Fruit fly (Drosophila melanogaster): ENCODE results near the gene Idua.
A peak's percentile ranks its signal among the peaks of the same experiment; 100 is the strongest.

Idua gene

dm6 chr2L:11065932-11066823, 46.7 kb downstream of the Idua start:
- peak; percentile 46 for TF ChIP-seq OdsH (GFP tag; optimal IDR thresholded peaks at IDR 0.05)
- TF ChIP-seq Hnf4 (GFP tag; optimal IDR thresholded peaks at IDR 0.05): peak; percentile 45
- no peak for TF ChIP-seq CrebA (GFP tag; optimal IDR thresholded peaks at IDR 0.05; ENCODE audit: borderline replicate concordance)
- TF ChIP-seq br (GFP tag; optimal IDR thresholded peaks at IDR 0.05): peak; percentile 45
- no peak for TF ChIP-seq Abd-B (GFP tag; optimal IDR thresholded peaks at IDR 0.05)
- TF ChIP-seq foxo (GFP tag; optimal IDR thresholded peaks at IDR 0.05): peak in 1 of 2 experiments; percentile 72
- TF ChIP-seq sv (GFP tag; optimal IDR thresholded peaks at IDR 0.05): no peak
- peak; percentile 76 for TF ChIP-seq h (GFP tag; optimal IDR thresholded peaks at IDR 0.05)
- no peak for TF ChIP-seq Rel (GFP tag; optimal IDR thresholded peaks at IDR 0.05)
- TF ChIP-seq Rel (tag; optimal IDR thresholded peaks at IDR 0.05): no peak
- TF ChIP-seq HLH106 (tag; optimal IDR thresholded peaks at IDR 0.05): peak; percentile 55
- TF ChIP-seq Dfd (GFP tag; optimal IDR thresholded peaks at IDR 0.05): no peak
- no peak for TF ChIP-seq dmrt93B (GFP tag; optimal IDR thresholded peaks at IDR 0.05)
- TF ChIP-seq pan (optimal IDR thresholded peaks at IDR 0.05): no peak
- peak; percentile 16 for TF ChIP-seq psq (GFP tag; optimal IDR thresholded peaks at IDR 0.05)
- peak; percentile 71 for TF ChIP-seq fru (GFP tag; optimal IDR thresholded peaks at IDR 0.05)
- peak; percentile 66 for TF ChIP-seq ey (GFP tag; optimal IDR thresholded peaks at IDR 0.05)
- peak; percentile 33 for TF ChIP-seq Sp1 (GFP tag; optimal IDR thresholded peaks at IDR 0.05)
- TF ChIP-seq rgr (GFP tag; optimal IDR thresholded peaks at IDR 0.05): peak; percentile 62
- TF ChIP-seq Mio (GFP tag; optimal IDR thresholded peaks at IDR 0.05): no peak
- no peak for TF ChIP-seq Myc (optimal IDR thresholded peaks at IDR 0.05)
- TF ChIP-seq CG32264 (GFP tag; optimal IDR thresholded peaks at IDR 0.05): peak; percentile 27
- peak; percentile 5 for TF ChIP-seq woc (GFP tag; optimal IDR thresholded peaks at IDR 0.05)

dm6 chr2L:11065106-11065878, 47.6 kb downstream of the Idua start:
- no peak for TF ChIP-seq Myc (optimal IDR thresholded peaks at IDR 0.05)
- no peak for TF ChIP-seq Dif (GFP tag; optimal IDR thresholded peaks at IDR 0.05; ENCODE audit: partially characterized antibody)
- peak; percentile 12 for TF ChIP-seq sage (GFP tag; optimal IDR thresholded peaks at IDR 0.05)
- TF ChIP-seq Abd-B (GFP tag; optimal IDR thresholded peaks at IDR 0.05): no peak
- no peak for TF ChIP-seq lola (GFP tag; optimal IDR thresholded peaks at IDR 0.05)
- peak; percentile 46 for TF ChIP-seq woc (GFP tag; optimal IDR thresholded peaks at IDR 0.05)
- TF ChIP-seq usp (GFP tag; optimal IDR thresholded peaks at IDR 0.05): no peak
- TF ChIP-seq OdsH (GFP tag; optimal IDR thresholded peaks at IDR 0.05): peak; percentile 73
- TF ChIP-seq dmrt93B (GFP tag; optimal IDR thresholded peaks at IDR 0.05): peak; percentile 60
- peak; percentile 79 for TF ChIP-seq rgr (GFP tag; optimal IDR thresholded peaks at IDR 0.05)
- peak; percentile 76 for TF ChIP-seq psq (GFP tag; optimal IDR thresholded peaks at IDR 0.05)
- TF ChIP-seq Hr78 (GFP tag; optimal IDR thresholded peaks at IDR 0.05): no peak
- TF ChIP-seq CG32264 (GFP tag; optimal IDR thresholded peaks at IDR 0.05): peak; percentile 20
- peak; percentile 26 for TF ChIP-seq CG9705 (GFP tag; optimal IDR thresholded peaks at IDR 0.05)
- peak; percentile 80 for TF ChIP-seq h (GFP tag; optimal IDR thresholded peaks at IDR 0.05)
- TF ChIP-seq Jra (GFP tag; optimal IDR thresholded peaks at IDR 0.05): no peak
- peak; percentile 50 for TF ChIP-seq brk (GFP tag; optimal IDR thresholded peaks at IDR 0.05)
- no peak for TF ChIP-seq Mio (GFP tag; optimal IDR thresholded peaks at IDR 0.05)
- TF ChIP-seq Hnf4 (GFP tag; optimal IDR thresholded peaks at IDR 0.05): peak; percentile 27
- TF ChIP-seq fru (GFP tag; optimal IDR thresholded peaks at IDR 0.05): peak; percentile 72
- TF ChIP-seq jim (GFP tag; optimal IDR thresholded peaks at IDR 0.05): peak; percentile 34
- TF ChIP-seq HLH106 (tag; optimal IDR thresholded peaks at IDR 0.05): peak; percentile 83
- peak; percentile 47 for TF ChIP-seq Rel (GFP tag; optimal IDR thresholded peaks at IDR 0.05)
- peak; percentile 26 for TF ChIP-seq Rel (tag; optimal IDR thresholded peaks at IDR 0.05)
- peak in 1 of 2 experiments; percentile 79 for TF ChIP-seq foxo (GFP tag; optimal IDR thresholded peaks at IDR 0.05)
- no peak for TF ChIP-seq dl (GFP tag; optimal IDR thresholded peaks at IDR 0.05; ENCODE audit: insufficient read depth in 1 of 2, partially characterized antibody in 2 of 2)
- TF ChIP-seq Vsx2 (GFP tag; optimal IDR thresholded peaks at IDR 0.05; ENCODE audit: partially characterized antibody): no peak
- TF ChIP-seq CrebA (GFP tag; optimal IDR thresholded peaks at IDR 0.05; ENCODE audit: borderline replicate concordance): peak; percentile 12
- TF ChIP-seq Hr83 (GFP tag; optimal IDR thresholded peaks at IDR 0.05; ENCODE audit: poor library complexity, severe bottlenecking): peak; percentile 32
- peak; percentile 53 for TF ChIP-seq ey (GFP tag; optimal IDR thresholded peaks at IDR 0.05)
- peak; percentile 79 for TF ChIP-seq br (GFP tag; optimal IDR thresholded peaks at IDR 0.05)
- peak; percentile 82 for TF ChIP-seq Sp1 (GFP tag; optimal IDR thresholded peaks at IDR 0.05)
